Worm (Caenorhabditis elegans) whole organism, midembryonic: ENCODE results near the gene C50E3.7.

Source experiments
- T22C8.4 ChIP-seq: fragments of 200-800 bp; sonication (Bioruptor generic); IDR thresholded peaks from 2 replicates; pipeline ENCODE4 v1.3.6; 2022; ENCODE audit warnings: missing genetic modification characterization, missing compliant biosample characterization
- cog-1 ChIP-seq: sonication (generic microtip); optimal IDR thresholded peaks from 2 replicates; lab custom pipeline; 2016; ENCODE audit warnings: missing genetic modification characterization, missing compliant biosample characterization
- flt-1 ChIP-seq: fragments of 200-800 bp; sonication (Bioruptor generic); IDR thresholded peaks from 2 replicates; pipeline ENCODE4 v1.3.6; 2022; ENCODE audit warnings: missing genetic modification characterization, missing compliant biosample characterization
- klf-2 ChIP-seq: fragments of 200-800 bp; sonication (Bioruptor generic); conservative IDR thresholded peaks from 2 replicates; pipeline ENCODE4 v1.3.6; 2022; ENCODE audit warnings: missing genetic modification reagents, missing genetic modification characterization, missing compliant biosample characterization
- med-1 ChIP-seq: sonication (generic microtip); optimal IDR thresholded peaks from 2 replicates; lab custom pipeline; 2017; ENCODE audit warnings: missing genetic modification characterization, mild to moderate bottlenecking, missing compliant biosample characterization, antibody characterized with exemption, missing genetic modification reagents; ENCODE audit not compliant: insufficient read depth
- ref-1 ChIP-seq: fragments of 200-800 bp; sonication (Bioruptor generic); conservative IDR thresholded peaks from 2 replicates; pipeline ENCODE4 v1.3.6; 2022; ENCODE audit warnings: missing genetic modification reagents, missing genetic modification characterization, missing compliant biosample characterization
- tab-1 ChIP-seq: fragments of 200-800 bp; sonication (Bioruptor generic); IDR thresholded peaks from 2 replicates; pipeline ENCODE4 v1.3.6; 2022; ENCODE audit warnings: missing genetic modification characterization, missing compliant biosample characterization
- ztf-23 ChIP-seq: fragments of 200-800 bp; sonication (Bioruptor generic); IDR thresholded peaks from 2 replicates; pipeline ENCODE4 v1.3.6; 2022; ENCODE audit warnings: missing genetic modification reagents, missing genetic modification characterization, missing compliant biosample characterization
- ztf-29 ChIP-seq: fragments of 200-800 bp; sonication (Bioruptor generic); IDR thresholded peaks from 2 replicates; pipeline ENCODE4 v1.3.6; 2022; ENCODE audit warnings: missing genetic modification reagents, missing genetic modification characterization, missing compliant biosample characterization

Gene C50E3.7

DNA sequence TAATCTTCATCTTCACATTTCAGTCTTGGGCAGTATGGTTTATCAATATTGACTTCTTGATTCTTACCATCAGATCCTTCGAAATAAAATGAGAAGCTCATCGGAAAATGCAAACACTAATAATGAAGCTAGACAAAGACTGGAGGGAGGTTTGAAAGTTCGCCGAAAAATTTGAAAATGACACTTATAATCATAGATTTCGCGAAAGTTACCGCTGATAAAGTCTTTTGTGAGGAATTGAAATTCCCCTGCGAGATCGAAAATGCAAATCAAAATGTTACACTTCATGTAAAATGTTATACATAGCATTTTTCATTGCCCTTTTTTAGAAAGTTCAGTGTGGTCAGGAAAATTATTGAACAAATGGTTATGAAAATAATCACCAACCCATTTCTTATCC lies at the start of gene C50E3.7:
C50E3.7 (minus strand) TSS at position 101 of the 400 bp plus-strand sequence.
- TF ChIP-seq ztf-23 (GFP tag; lab: Robert Waterston, UW), result no peak
- TF ChIP-seq flt-1 (GFP tag; lab: Robert Waterston, UW), result no peak
- TF ChIP-seq T22C8.4, result no peak
- no peak for TF ChIP-seq tab-1 (GFP tag; lab: Robert Waterston, UW)
- TF ChIP-seq klf-2, result no peak
- TF ChIP-seq med-1 (GFP tag; lab: Kevin White, UChicago), result no peak
- TF ChIP-seq ztf-29 (GFP tag; lab: Robert Waterston, UW), result no peak
- TF ChIP-seq ref-1 (GFP tag; lab: Robert Waterston, UW), result no peak
- no peak for TF ChIP-seq cog-1

DNA sequence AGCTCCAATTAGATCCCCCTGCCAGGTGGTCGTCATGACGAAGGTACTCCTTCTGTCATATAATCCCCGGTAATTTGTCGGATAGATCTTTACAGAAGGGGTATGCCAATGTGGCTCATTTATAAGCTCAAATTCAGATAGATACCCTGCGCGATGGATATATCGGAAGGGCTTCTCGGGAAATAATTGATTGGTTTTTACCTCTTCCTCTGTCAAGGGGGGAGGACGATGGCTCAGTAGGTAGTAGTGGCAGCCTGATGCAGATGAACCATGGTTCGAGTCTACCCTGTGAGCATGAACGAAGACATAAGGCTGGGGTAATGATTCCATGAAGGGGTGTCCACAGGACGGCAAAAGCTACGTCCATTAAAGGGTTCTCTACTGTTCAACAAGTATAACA lies 49.0 kb upstream of the C50E3.7 start:
- TF ChIP-seq klf-2 (no peak), ref-1 (GFP tag; lab: Robert Waterston, UW) (no peak), flt-1 (GFP tag; lab: Robert Waterston, UW) (no peak), med-1 (GFP tag; lab: Kevin White, UChicago) (no peak), tab-1 (GFP tag; lab: Robert Waterston, UW) (no peak), cog-1 (no peak), ztf-29 (GFP tag; lab: Robert Waterston, UW) (no peak), T22C8.4 (no peak), ztf-23 (GFP tag; lab: Robert Waterston, UW) (no peak)

DNA sequence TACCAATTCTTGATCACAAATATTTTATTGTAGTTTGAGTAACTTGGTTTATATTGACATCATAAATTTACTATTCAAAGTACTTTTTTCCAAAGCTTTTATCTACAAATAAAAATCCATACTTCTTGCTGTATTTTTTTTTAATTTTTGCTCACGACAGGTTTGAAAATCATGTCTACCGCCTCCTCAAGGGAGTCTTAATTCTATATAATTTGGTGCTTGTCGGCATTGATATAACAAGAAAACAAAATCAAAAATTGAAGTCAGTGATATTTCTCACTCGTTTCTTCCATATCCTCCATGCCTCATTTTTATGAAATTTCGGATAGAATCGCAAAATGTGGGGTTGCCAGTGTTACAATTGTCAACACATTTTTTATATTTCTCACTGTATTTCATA lies 47.3 kb upstream of the C50E3.7 start, which contains the start of gene str-47:
str-47 (plus strand) TSS at position 301 of the 400 bp plus-strand sequence.
- TF ChIP-seq klf-2 (no peak), ref-1 (GFP tag; lab: Robert Waterston, UW) (no peak), ztf-23 (GFP tag; lab: Robert Waterston, UW) (no peak), ztf-29 (GFP tag; lab: Robert Waterston, UW) (no peak), tab-1 (GFP tag; lab: Robert Waterston, UW) (no peak), cog-1 (no peak), flt-1 (GFP tag; lab: Robert Waterston, UW) (no peak), med-1 (GFP tag; lab: Kevin White, UChicago) (no peak), T22C8.4 (no peak)

ce11 chrV:7643416-7643815 lies 45.2 kb upstream of the C50E3.7 start, which contains the start of gene F07C4.11:
Gene F07C4.11 (minus strand): TSS chrV:7643516.
- TF ChIP-seq ztf-23 (GFP tag; lab: Robert Waterston, UW), result no peak
- no peak for TF ChIP-seq ztf-29 (GFP tag; lab: Robert Waterston, UW)
- no peak for TF ChIP-seq tab-1 (GFP tag; lab: Robert Waterston, UW)
- TF ChIP-seq klf-2, result no peak
- TF ChIP-seq cog-1, result no peak
- TF ChIP-seq flt-1 (GFP tag; lab: Robert Waterston, UW), result no peak
- TF ChIP-seq T22C8.4, result no peak
- no peak for TF ChIP-seq ref-1 (GFP tag; lab: Robert Waterston, UW)
- no peak for TF ChIP-seq med-1 (GFP tag; lab: Kevin White, UChicago)

ce11 chrV:7641718-7642117 lies 43.5 kb upstream of the C50E3.7 start:
- TF ChIP-seq flt-1 (GFP tag; lab: Robert Waterston, UW), result no peak
- TF ChIP-seq cog-1, result no peak
- TF ChIP-seq med-1 (GFP tag; lab: Kevin White, UChicago), result no peak
- TF ChIP-seq klf-2, result no peak
- no peak for TF ChIP-seq ref-1 (GFP tag; lab: Robert Waterston, UW)
- TF ChIP-seq ztf-29 (GFP tag; lab: Robert Waterston, UW), result no peak
- no peak for TF ChIP-seq tab-1 (GFP tag; lab: Robert Waterston, UW)
- no peak for TF ChIP-seq ztf-23 (GFP tag; lab: Robert Waterston, UW)
- TF ChIP-seq T22C8.4, result no peak

- TF ChIP-seq ztf-23 (GFP tag; lab: Robert Waterston, UW), result no peak
- no peak for TF ChIP-seq tab-1 (GFP tag; lab: Robert Waterston, UW)
- TF ChIP-seq klf-2, result no peak
- no peak for TF ChIP-seq flt-1 (GFP tag; lab: Robert Waterston, UW)
- no peak for TF ChIP-seq T22C8.4
- TF ChIP-seq med-1 (GFP tag; lab: Kevin White, UChicago), result no peak
- TF ChIP-seq cog-1, result no peak
- no peak for TF ChIP-seq ref-1 (GFP tag; lab: Robert Waterston, UW)
- TF ChIP-seq ztf-29 (GFP tag; lab: Robert Waterston, UW), result no peak
Measured at ce11 chrV:7639787-7640186, 41.6 kb upstream of the C50E3.7 start, which contains the start of gene F07C4.10. Gene F07C4.10 (minus strand): TSS chrV:7639887.

DNA sequence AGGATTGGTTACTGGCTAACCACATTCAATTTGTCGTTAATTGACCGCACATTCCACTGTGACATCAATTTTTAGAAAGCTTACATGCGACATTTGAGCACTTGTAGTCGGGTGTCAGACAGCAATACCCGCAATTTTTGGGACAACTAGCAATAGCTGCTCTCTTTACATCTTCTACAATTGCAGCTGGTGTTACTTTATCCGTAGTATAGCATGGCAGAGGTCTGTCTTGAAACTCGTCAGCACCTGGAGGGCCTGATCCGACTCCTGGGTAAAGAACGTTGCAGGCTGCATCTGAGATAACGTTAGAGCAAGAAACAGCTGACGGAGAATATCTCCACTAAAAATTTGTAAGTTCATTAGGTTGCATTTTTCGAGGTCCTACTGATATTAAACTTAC lies 41.2 kb upstream of the C50E3.7 start:
- TF ChIP-seq flt-1 (GFP tag; lab: Robert Waterston, UW) (no peak), med-1 (GFP tag; lab: Kevin White, UChicago) (no peak), ref-1 (GFP tag; lab: Robert Waterston, UW) (no peak), ztf-29 (GFP tag; lab: Robert Waterston, UW) (no peak), klf-2 (no peak), ztf-23 (GFP tag; lab: Robert Waterston, UW) (no peak), T22C8.4 (no peak), cog-1 (no peak), tab-1 (GFP tag; lab: Robert Waterston, UW) (no peak)

- TF ChIP-seq flt-1 (GFP tag; lab: Robert Waterston, UW) (no peak), klf-2 (no peak), ztf-29 (GFP tag; lab: Robert Waterston, UW) (no peak), med-1 (GFP tag; lab: Kevin White, UChicago) (no peak), ztf-23 (GFP tag; lab: Robert Waterston, UW) (no peak), cog-1 (no peak), ref-1 (GFP tag; lab: Robert Waterston, UW) (no peak), tab-1 (GFP tag; lab: Robert Waterston, UW) (no peak), T22C8.4 (no peak)
Measured at ce11 chrV:7637801-7638200, 39.6 kb upstream of the C50E3.7 start, which contains the start of gene clec-45. Gene clec-45 (plus strand): TSS chrV:7638101.

- no peak for TF ChIP-seq ztf-29 (GFP tag; lab: Robert Waterston, UW)
- TF ChIP-seq med-1 (GFP tag; lab: Kevin White, UChicago), result no peak
- no peak for TF ChIP-seq tab-1 (GFP tag; lab: Robert Waterston, UW)
- TF ChIP-seq ref-1 (GFP tag; lab: Robert Waterston, UW), result no peak
- no peak for TF ChIP-seq klf-2
- TF ChIP-seq flt-1 (GFP tag; lab: Robert Waterston, UW), result no peak
- TF ChIP-seq cog-1, result no peak
- no peak for TF ChIP-seq T22C8.4
- TF ChIP-seq ztf-23 (GFP tag; lab: Robert Waterston, UW), result no peak
Measured at ce11 chrV:7635469-7635868, 37.3 kb upstream of the C50E3.7 start, which contains the start of gene srd-29. Gene srd-29 (plus strand): TSS chrV:7635769.
